Worm (Caenorhabditis elegans) whole organism, L4/young adult: ENCODE results near the gene riok-3.

Experiments used
- W03F9.2 ChIP-seq: fragments of 150-350 bp; optimal IDR thresholded peaks from 2 replicates; lab custom pipeline; 2014; ENCODE audit warnings: missing biosample characterization, missing genetic modification characterization
- dao-5 ChIP-seq: sonication (generic microtip); optimal IDR thresholded peaks from 2 replicates; lab custom pipeline; 2016; ENCODE audit warnings: missing genotype, missing genetic modification characterization, moderate library complexity, missing compliant biosample characterization

DNA sequence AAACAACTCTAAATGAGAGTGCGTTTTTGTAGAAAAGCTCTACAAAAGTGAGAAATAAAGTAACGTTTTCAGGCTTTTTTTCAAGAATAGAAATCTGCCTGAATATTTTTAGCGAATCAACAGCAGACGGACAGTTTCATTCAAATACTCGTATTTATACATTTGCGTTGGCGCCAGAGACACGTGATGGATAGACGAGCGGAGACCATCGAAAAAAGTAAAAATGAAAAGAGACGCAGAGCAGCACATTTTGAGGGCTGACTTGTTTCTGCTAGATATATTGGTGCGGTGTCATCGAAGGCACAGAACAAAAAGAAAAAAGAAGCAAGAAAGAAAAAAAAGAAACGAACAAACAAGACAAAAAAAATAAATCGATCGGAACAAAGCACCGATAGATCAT lies 21.2 kb upstream of the riok-3 start:
- TF ChIP-seq dao-5 (no peak), W03F9.2 (tag; lab: Kevin White, UChicago) (no peak)
